Fruit fly (Drosophila melanogaster): ENCODE data around the gene CG4911.

DNA sequence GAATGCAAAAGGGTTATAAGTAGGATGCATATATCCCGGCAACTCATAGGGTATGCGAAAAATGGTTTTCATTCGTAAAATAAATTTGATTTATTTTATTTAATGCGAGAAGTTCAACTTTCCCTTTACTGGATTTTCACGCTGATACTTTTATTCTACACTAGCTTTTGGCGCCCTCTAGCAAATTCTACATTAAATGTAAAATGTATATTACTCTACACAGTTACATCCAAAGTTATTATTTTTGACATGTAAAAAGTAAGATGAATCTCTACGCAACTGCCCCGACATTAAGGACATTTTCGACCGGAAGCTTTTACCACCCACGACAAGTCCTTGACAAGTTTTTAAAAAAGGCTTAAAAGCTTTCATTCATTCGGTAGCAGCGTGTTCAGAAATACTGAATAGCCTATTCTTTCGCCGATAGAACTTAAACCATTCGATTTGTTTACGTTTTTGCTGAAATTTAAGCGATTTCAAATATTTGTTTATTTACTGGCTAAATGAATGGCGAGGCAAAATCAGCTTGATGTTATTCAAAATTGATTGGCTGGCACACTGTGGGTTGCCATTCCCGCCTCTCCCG is 17.6 kb downstream of the CG4911 start:
- no peak for TF ChIP-seq tai (GFP tag; optimal IDR thresholded peaks at IDR 0.05)
- TF ChIP-seq Hr78 (GFP tag; optimal IDR thresholded peaks at IDR 0.05): no peak
- no peak for TF ChIP-seq GATAd (GFP tag; optimal IDR thresholded peaks at IDR 0.05)
- TF ChIP-seq Hnf4 (GFP tag; optimal IDR thresholded peaks at IDR 0.05): no peak
- TF ChIP-seq pan (optimal IDR thresholded peaks at IDR 0.05): no peak

Data from whole organism, wandering third instar larva.